Fruit fly (Drosophila melanogaster) Kc167 (cell line): ENCODE measurements around the gene CalpC.

ENCODE experiments used
- Myc ChIP-seq: fragments of >200 bp; optimal IDR thresholded peaks from 2 replicates; lab custom pipeline; 2017; ENCODE audit warnings: missing external identifiers
- Sin3A ChIP-seq: fragments of >200 bp; optimal IDR thresholded peaks from 2 replicates; lab custom pipeline; 2018; ENCODE audit warnings: missing external identifiers
- h ChIP-seq: fragments of >200 bp; optimal IDR thresholded peaks from 3 replicates; lab custom pipeline; 2018; ENCODE audit warnings: missing external identifiers
- psq ChIP-seq: fragments of >200 bp; optimal IDR thresholded peaks from 2 replicates; lab custom pipeline; 2017; ENCODE audit warnings: missing external identifiers

dm6 chrX:16368585-16368984 lies 43.0 kb downstream of the CalpC start:
- TF ChIP-seq Sin3A: no peak
- no peak for TF ChIP-seq psq (lab: Kevin White, UChicago)
- TF ChIP-seq h: no peak
- TF ChIP-seq Myc: no peak
